Worm (Caenorhabditis elegans): Measurements from ENCODE around the gene malt-1.
A peak's percentile ranks its signal among the peaks of the same experiment; 100 is the strongest.
"Not testable (repeated sequence)": the region's sequence is repeated elsewhere in the genome, so short reads cannot be mapped to it uniquely, and the experiment has no call there.

malt-1 gene

DNA sequence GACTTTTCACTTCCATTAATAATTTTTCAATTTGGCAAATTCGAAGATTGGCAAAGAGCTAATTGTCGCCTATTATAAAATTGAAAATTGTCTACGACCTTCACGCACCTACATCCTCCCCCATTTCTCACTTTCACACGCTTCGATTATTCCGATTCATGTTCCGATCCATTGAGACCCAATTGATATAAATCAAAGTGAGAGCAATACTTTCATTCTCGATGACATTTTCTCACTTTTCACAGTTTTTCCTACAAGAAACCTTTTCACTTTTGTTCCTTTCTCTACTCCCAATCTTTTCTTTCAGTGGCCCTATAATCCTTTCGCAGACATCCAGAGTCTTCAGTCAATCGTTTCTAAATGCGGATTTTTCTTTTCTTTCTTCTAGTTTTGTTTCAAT is 28.5 kb upstream of the malt-1 start, which contains the start of gene C15F1.2:
Gene C15F1.2, plus strand, starts transcription at position 308 of the 400 bp plus-strand sequence.
- TF ChIP-seq blmp-1 (tag; optimal IDR thresholded peaks at IDR 0.05; ENCODE audit: insufficient read depth) (peak; percentile 34), ztf-4 (tag; optimal IDR thresholded peaks at IDR 0.05) (no peak)

DNA sequence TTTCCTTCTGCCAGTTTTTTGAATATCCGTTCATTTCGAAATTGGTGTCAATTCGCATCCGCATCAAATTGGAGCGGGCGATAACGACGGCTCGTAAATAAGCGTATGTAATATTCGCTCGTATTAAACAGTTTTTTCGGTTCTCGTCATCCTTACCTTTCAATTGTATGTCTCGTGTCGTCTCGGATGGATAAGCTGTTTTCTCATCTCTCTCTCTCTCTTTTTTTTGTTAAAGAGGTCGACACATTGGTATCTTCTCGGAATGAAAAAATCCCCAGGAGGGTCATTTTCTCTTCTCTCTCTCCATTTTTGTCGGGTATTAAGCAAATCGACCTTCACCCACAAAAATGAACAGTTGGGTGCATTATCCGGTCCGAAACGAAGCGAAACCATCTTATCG is 27.8 kb upstream of the malt-1 start:
- TF ChIP-seq peb-1 (tag; optimal IDR thresholded peaks at IDR 0.05) (no peak), ztf-1 (GFP tag; conservative IDR thresholded peaks at IDR 0.05) (no peak), unc-62 (GFP tag; optimal IDR thresholded peaks at IDR 0.05) (no peak), aly-2 (tag; optimal IDR thresholded peaks at IDR 0.05) (no peak), sma-9 (GFP tag; optimal IDR thresholded peaks at IDR 0.05) (no peak), sma-9 (tag; optimal IDR thresholded peaks at IDR 0.05) (no peak), mab-5 (tag; optimal IDR thresholded peaks at IDR 0.05) (no peak), nhr-25 (tag; optimal IDR thresholded peaks at IDR 0.05) (no peak), C34F6.9 (tag; optimal IDR thresholded peaks at IDR 0.05) (no peak), nhr-12 (tag; optimal IDR thresholded peaks at IDR 0.05) (no peak), lin-13 (GFP tag; optimal IDR thresholded peaks at IDR 0.05) (no peak), R02D3.7 (tag; optimal IDR thresholded peaks at IDR 0.05) (no peak), ztf-11 (tag; optimal IDR thresholded peaks at IDR 0.05) (no peak), nhr-129 (tag; optimal IDR thresholded peaks at IDR 0.05) (no peak), crh-2 (tag; optimal IDR thresholded peaks at IDR 0.05) (no peak), nhr-77 (tag; optimal IDR thresholded peaks at IDR 0.05) (no peak)

DNA sequence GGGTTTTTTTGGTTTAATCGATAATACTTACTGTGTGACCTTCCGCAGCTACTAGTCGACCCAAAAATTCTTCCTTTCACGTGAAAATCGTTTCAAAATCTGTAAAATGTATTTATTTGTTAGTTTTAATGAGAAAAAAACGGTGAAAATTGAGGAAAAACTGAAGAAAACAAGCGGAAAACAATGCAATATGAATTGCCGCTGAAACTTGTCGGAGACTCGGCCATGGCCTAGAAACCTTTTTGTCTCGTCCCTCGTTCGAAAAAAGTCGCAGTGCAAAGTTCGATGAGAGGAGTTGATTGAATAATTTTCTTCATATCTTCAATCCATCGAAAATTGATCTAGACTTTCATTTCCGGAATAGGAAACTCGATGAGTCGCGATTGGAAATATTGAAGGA is 26.6 kb upstream of the malt-1 start, which contains the start of gene C15F1.8:
Gene C15F1.8, minus strand, starts transcription at position 101 of the 400 bp plus-strand sequence.
- TF ChIP-seq aly-2, crh-2, sem-4 (tag; optimal IDR thresholded peaks at IDR 0.05): not testable (repeated sequence)

DNA sequence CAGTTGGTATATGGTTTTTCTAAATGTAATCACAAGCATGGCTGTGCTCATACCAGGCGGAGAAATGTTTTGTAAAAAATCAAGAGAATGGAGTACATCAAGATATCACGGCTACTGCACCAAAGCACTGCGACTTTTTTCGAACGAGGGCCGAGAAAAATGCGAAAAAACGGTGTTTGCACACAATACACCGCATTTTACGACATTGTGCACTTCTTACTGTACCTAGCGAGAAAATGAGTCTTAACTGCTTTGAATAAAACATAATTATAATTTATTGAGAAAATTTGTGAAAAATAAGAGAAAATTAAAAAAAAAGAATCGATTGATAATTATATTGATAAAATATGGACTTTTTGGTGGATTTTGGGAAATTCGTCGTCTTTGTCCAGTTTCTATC is 24.6 kb upstream of the malt-1 start:
- TF ChIP-seq R02D3.7 (tag; optimal IDR thresholded peaks at IDR 0.05) (no peak), lsy-2 (tag; optimal IDR thresholded peaks at IDR 0.05) (peak in 1 of 2 experiments; percentile 72)

DNA sequence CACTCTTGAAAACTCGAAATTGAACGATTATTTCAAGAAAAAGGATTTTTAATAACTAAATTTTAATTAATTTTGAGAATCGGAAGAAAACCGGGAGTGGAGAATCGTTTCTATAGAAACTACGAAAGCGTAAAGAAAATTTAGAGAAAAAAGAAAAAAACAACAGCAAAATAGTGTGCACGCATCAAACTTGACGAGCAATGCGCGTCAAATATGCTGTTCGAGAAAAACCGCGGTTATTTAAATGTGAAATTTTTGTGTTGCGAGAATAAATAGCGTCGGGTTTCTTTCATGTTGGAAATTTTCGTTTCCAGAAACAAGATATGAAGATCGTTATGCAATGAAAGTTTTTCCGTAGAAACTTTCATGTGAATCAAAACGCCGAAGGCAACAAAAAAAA is 22.9 kb upstream of the malt-1 start:
- TF ChIP-seq crh-2 (tag; optimal IDR thresholded peaks at IDR 0.05): peak; percentile 43
- TF ChIP-seq nhr-25 (tag; optimal IDR thresholded peaks at IDR 0.05): peak; percentile 24
- TF ChIP-seq nhr-11 (tag; optimal IDR thresholded peaks at IDR 0.05): no peak
- TF ChIP-seq lin-13 (GFP tag; optimal IDR thresholded peaks at IDR 0.05): peak; percentile 43
- peak; percentile 44 for TF ChIP-seq sma-9 (GFP tag; optimal IDR thresholded peaks at IDR 0.05)
- TF ChIP-seq sma-9 (tag; optimal IDR thresholded peaks at IDR 0.05): no peak
- no peak for TF ChIP-seq Y55F3AM.14 (GFP tag; optimal IDR thresholded peaks at IDR 0.05)
- no peak for TF ChIP-seq nhr-12 (tag; optimal IDR thresholded peaks at IDR 0.05)
- peak; percentile 92 for TF ChIP-seq gmeb-1 (tag; optimal IDR thresholded peaks at IDR 0.05)
- TF ChIP-seq aly-2 (tag; optimal IDR thresholded peaks at IDR 0.05): no peak
- TF ChIP-seq lsy-2 (tag; optimal IDR thresholded peaks at IDR 0.05): peak; percentile 27 to 82
- peak; percentile 83 for TF ChIP-seq unc-55 (GFP tag; optimal IDR thresholded peaks at IDR 0.05)
- TF ChIP-seq skn-1 (tag; optimal IDR thresholded peaks at IDR 0.05): no peak
- TF ChIP-seq snpc-4 (tag; optimal IDR thresholded peaks at IDR 0.05): peak; percentile 40
- TF ChIP-seq sma-3 (GFP tag; optimal IDR thresholded peaks at IDR 0.05): peak; percentile 13
- peak; percentile 38 for TF ChIP-seq nhr-129 (tag; optimal IDR thresholded peaks at IDR 0.05)
- TF ChIP-seq unc-62 (GFP tag; optimal IDR thresholded peaks at IDR 0.05): no peak
- peak; percentile 75 for TF ChIP-seq C34F6.9 (tag; optimal IDR thresholded peaks at IDR 0.05)
- no peak for TF ChIP-seq nhr-237 (tag; optimal IDR thresholded peaks at IDR 0.05)

DNA sequence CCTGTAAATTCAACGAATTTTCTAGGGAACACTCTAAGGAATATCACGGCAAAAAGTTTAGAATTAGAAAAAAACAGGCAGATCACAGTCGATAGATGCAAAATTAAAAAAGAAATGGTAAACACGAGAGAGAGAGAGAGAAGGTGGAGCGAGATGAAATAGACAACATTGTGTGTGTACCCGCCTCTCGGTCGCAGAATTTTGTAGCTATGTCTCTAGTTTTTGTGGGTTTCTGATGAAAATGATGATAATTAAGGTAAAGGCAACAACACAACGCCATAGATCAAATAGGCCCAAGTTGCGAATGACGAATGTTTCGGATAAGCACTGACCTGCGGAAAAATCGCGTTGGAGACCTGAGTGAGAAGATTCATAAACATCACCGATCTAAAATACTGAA is 22.4 kb upstream of the malt-1 start, which contains the start of gene sod-1:
Gene sod-1, minus strand, starts transcription at position 387 of the 400 bp plus-strand sequence.
- TF ChIP-seq nhr-237 (tag; optimal IDR thresholded peaks at IDR 0.05): no peak
- TF ChIP-seq nhr-129 (tag; optimal IDR thresholded peaks at IDR 0.05): peak; percentile 4
- TF ChIP-seq ama-1 (optimal IDR thresholded peaks at IDR 0.05): no peak
- no peak for TF ChIP-seq sem-4 (tag; optimal IDR thresholded peaks at IDR 0.05)
- TF ChIP-seq zag-1 (tag; optimal IDR thresholded peaks at IDR 0.05): no peak
- TF ChIP-seq ceh-82 (tag; optimal IDR thresholded peaks at IDR 0.05): no peak
- TF ChIP-seq C34F6.9 (tag; optimal IDR thresholded peaks at IDR 0.05): no peak

Data from whole organism, L2 larva.